Worm (Caenorhabditis elegans): ENCODE results near the gene Y55F3AM.21.

DNA sequence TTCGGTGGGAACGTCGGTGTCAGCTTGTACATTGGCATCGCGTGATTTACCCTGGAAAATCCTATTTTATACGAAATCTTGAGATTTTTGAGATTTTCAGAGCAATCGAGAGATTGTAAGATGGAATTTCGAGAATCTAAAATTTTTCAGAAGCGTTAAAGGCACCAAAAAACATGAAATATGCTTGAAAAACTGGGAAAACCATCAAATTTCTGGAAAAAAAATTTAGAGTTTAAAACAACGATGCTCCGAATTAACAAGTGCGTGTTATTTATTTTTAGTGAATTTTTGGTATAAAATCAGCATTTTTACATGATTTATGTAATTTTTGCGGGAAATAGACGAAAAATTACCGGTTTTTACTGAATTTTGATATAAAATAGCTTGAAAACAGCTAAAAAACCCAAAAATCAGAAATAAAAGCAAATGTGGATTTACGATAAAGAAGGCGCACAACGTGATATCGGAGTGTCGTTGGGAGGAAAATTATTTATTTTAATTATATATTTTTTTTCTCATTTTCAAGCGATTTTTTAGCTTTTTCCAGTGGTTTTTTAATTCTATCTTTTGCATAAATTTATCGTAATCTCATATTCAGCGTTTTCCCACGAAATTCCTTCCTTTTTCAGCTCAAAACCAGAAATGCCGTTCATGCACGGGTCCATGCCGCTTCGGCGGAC is 4.9 kb upstream of the Y55F3AM.21 start, which contains the start of the genes Y55F3AM.13 and mrps-25:
- no peak for TF ChIP-seq snpc-4 (tag; optimal IDR thresholded peaks at IDR 0.05)
- TF ChIP-seq zag-1 (tag; optimal IDR thresholded peaks at IDR 0.05): no peak
- TF ChIP-seq F37D6.2 (tag; optimal IDR thresholded peaks at IDR 0.05): no peak
- TF ChIP-seq nhr-76 (tag; optimal IDR thresholded peaks at IDR 0.05): no peak
- TF ChIP-seq lin-39 (tag; optimal IDR thresholded peaks at IDR 0.05): no peak
- no peak for TF ChIP-seq unc-39 (tag; optimal IDR thresholded peaks at IDR 0.05)
- TF ChIP-seq hif-1 (tag; optimal IDR thresholded peaks at IDR 0.05): no peak

Measured in whole organism, L4 larva.